Worm (Caenorhabditis elegans) whole organism, late embryonic: Measurements from ENCODE around the gene srh-304.

Source experiments
- ama-1 ChIP-seq: fragments of 150-350 bp; optimal IDR thresholded peaks from 2 replicates; lab custom pipeline; 2014
- che-1 ChIP-seq: sonication (generic microtip); optimal IDR thresholded peaks from 2 replicates; lab custom pipeline; 2016; ENCODE audit warnings: mild to moderate bottlenecking, missing genetic modification characterization, missing compliant biosample characterization
- elt-4 ChIP-seq: sonication (generic microtip); optimal IDR thresholded peaks from 2 replicates; lab custom pipeline; 2016; ENCODE audit warnings: missing genetic modification characterization, missing compliant biosample characterization
- hlh-30 ChIP-seq: sonication (generic microtip); optimal IDR thresholded peaks from 2 replicates; lab custom pipeline; 2017; ENCODE audit warnings: antibody characterized with exemption, missing genetic modification characterization, missing compliant biosample characterization; ENCODE audit not compliant: insufficient read depth
- nfya-1 ChIP-seq: sonication (generic microtip); optimal IDR thresholded peaks from 2 replicates; lab custom pipeline; 2017; ENCODE audit warnings: missing genetic modification characterization, mild to moderate bottlenecking, missing compliant biosample characterization, antibody characterized with exemption, moderate library complexity
- pag-3 ChIP-seq: sonication (generic microtip); optimal IDR thresholded peaks from 2 replicates; lab custom pipeline; 2016; ENCODE audit warnings: missing compliant biosample characterization, missing genetic modification characterization, borderline replicate concordance
- pha-2 ChIP-seq: sonication (generic microtip); optimal IDR thresholded peaks from 2 replicates; lab custom pipeline; 2017; ENCODE audit warnings: mild to moderate bottlenecking, missing genetic modification characterization, missing compliant biosample characterization
- pha-4 ChIP-seq: fragments of 150-350 bp; optimal IDR thresholded peaks from 2 replicates; lab custom pipeline; 2018; ENCODE audit warnings: missing biosample characterization, missing genetic modification reagents, missing genetic modification characterization
- sox-2 ChIP-seq: fragments of 200-800 bp; sonication (Bioruptor generic); IDR thresholded peaks from 2 replicates; pipeline ENCODE4 v1.3.6; 2022; ENCODE audit warnings: missing genetic modification reagents, missing genetic modification characterization, missing compliant biosample characterization

ce11 chrV:17821805-17822204 is 6.6 kb upstream of the srh-304 start, which contains the start of gene srh-300:
- TF ChIP-seq pag-3 (tag; lab: Kevin White, UChicago), result no peak
- no peak for TF ChIP-seq pha-2
- no peak for TF ChIP-seq hlh-30 (tag; lab: Kevin White, UChicago)
- no peak for TF ChIP-seq elt-4
- no peak for TF ChIP-seq sox-2 (GFP tag; lab: Robert Waterston, UW)
- no peak for TF ChIP-seq nfya-1
- no peak for TF ChIP-seq ama-1
- no peak for TF ChIP-seq che-1
- TF ChIP-seq pha-4, result no peak
